Worm (Caenorhabditis elegans): Measurements from ENCODE around the gene tkr-2.

DNA sequence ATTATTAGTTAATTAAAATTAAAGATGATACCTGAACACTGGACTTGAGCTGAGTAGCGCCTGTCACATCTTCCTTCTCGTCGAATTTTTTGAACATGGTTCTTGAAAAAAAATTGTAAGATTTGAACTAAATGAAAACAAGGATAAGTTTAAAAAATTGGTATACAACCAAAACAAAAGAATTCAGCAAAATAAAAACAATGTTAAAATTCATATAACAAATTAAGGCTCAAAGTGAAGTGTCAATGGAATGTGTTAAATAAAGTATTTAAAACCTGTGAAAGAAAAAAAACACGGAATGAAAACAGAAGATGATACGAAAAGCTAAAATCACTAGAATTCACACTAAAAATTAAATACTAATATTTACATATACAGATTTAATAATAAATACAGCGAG lies 46.6 kb upstream of the tkr-2 start, which contains the start of gene C11D2.7:
- TF ChIP-seq W03F9.2 (tag; optimal IDR thresholded peaks at IDR 0.05) (no peak), him-1 (tag; optimal IDR thresholded peaks at IDR 0.05) (no peak), dao-5 (tag; optimal IDR thresholded peaks at IDR 0.05) (no peak)

All from whole organism, L4/young adult.